Fruit fly (Drosophila melanogaster): ENCODE results near the gene CG33116.

The CG33116 gene

dm6 chr2L:19528308-19528707 lies 5.0 kb upstream of the CG33116 start (continued):
- peak; percentile 94 for TF ChIP-seq Max (GFP tag; optimal IDR thresholded peaks at IDR 0.05)
- TF ChIP-seq CG32772 (GFP tag; IDR thresholded peaks at IDR 0.05), result peak; percentile 93
- peak; percentile 45 for TF ChIP-seq CTCF (GFP tag; optimal IDR thresholded peaks at IDR 0.05)
- TF ChIP-seq chinmo (GFP tag; IDR thresholded peaks at IDR 0.05; ENCODE audit: partially characterized antibody), result no peak
- peak; percentile 95 for TF ChIP-seq E2f1 (GFP tag; IDR thresholded peaks at IDR 0.05)
- TF ChIP-seq crp (GFP tag; optimal IDR thresholded peaks at IDR 0.05), result peak in 1 of 2 experiments; percentile 54
- peak; percentile 88 for TF ChIP-seq CG17361 (GFP tag; IDR thresholded peaks at IDR 0.05)
- TF ChIP-seq CG2116 (GFP tag; optimal IDR thresholded peaks at IDR 0.05), result peak; percentile 70
- peak; percentile 92 for TF ChIP-seq CG6272 (GFP tag; IDR thresholded peaks at IDR 0.05)
- TF ChIP-seq Sry-β (GFP tag; optimal IDR thresholded peaks at IDR 0.05), result no peak
- peak; percentile 15 for TF ChIP-seq CG10431 (GFP tag; optimal IDR thresholded peaks at IDR 0.05)
- TF ChIP-seq Dref (GFP tag; IDR thresholded peaks at IDR 0.05), result peak; percentile 42
- peak; percentile 93 for TF ChIP-seq esg (GFP tag; conservative IDR thresholded peaks at IDR 0.05)
- TF ChIP-seq cad (GFP tag; optimal IDR thresholded peaks at IDR 0.05), result no peak
- peak; percentile 90 for TF ChIP-seq Hmx (GFP tag; optimal IDR thresholded peaks at IDR 0.05)
- peak; percentile 88 to 96 for TF ChIP-seq bsh (GFP tag; optimal IDR thresholded peaks at IDR 0.05)
- peak; percentile 95 for TF ChIP-seq sug (tag; optimal IDR thresholded peaks at IDR 0.05)
- TF ChIP-seq CkIIα-i1 (GFP tag; IDR thresholded peaks at IDR 0.05), result peak; percentile 83
- peak; percentile 95 for TF ChIP-seq CG6813 (GFP tag; optimal IDR thresholded peaks at IDR 0.05)
- peak; percentile 89 for TF ChIP-seq Hr3 (GFP tag; optimal IDR thresholded peaks at IDR 0.05)
- peak; percentile 90 for TF ChIP-seq ara (GFP tag; IDR thresholded peaks at IDR 0.05)
- peak; percentile 72 for TF ChIP-seq CG10959 (GFP tag; IDR thresholded peaks at IDR 0.05)
- peak; percentile 92 for TF ChIP-seq toy (GFP tag; IDR thresholded peaks at IDR 0.05)
- no peak for TF ChIP-seq Lpt (GFP tag; optimal IDR thresholded peaks at IDR 0.05)
- TF ChIP-seq CG3995 (GFP tag; optimal IDR thresholded peaks at IDR 0.05), result peak; percentile 84
- peak; percentile 97 for TF ChIP-seq zfh2 (GFP tag; optimal IDR thresholded peaks at IDR 0.05)
- peak; percentile 49 for TF ChIP-seq CG7271 (tag; optimal IDR thresholded peaks at IDR 0.05)
- TF ChIP-seq NfI (GFP tag; optimal IDR thresholded peaks at IDR 0.05), result peak; percentile 97
- no peak for TF ChIP-seq CG9797 (GFP tag; optimal IDR thresholded peaks at IDR 0.05)
- peak; percentile 96 for TF ChIP-seq H2.0 (GFP tag; IDR thresholded peaks at IDR 0.05)
- peak; percentile 93 for TF ChIP-seq B-H1 (GFP tag; IDR thresholded peaks at IDR 0.05)
- TF ChIP-seq gsb (GFP tag; IDR thresholded peaks at IDR 0.05), result peak; percentile 97
- no peak for TF ChIP-seq bbx (GFP tag; IDR thresholded peaks at IDR 0.05; ENCODE audit: partially characterized antibody)
- TF ChIP-seq CG3407 (GFP tag; optimal IDR thresholded peaks at IDR 0.05), result peak; percentile 69
- peak; percentile 73 for TF ChIP-seq kah (GFP tag; optimal IDR thresholded peaks at IDR 0.05)
- TF ChIP-seq CG10209 (GFP tag; optimal IDR thresholded peaks at IDR 0.05), result peak; percentile 95
- TF ChIP-seq CG7963 (GFP tag; IDR thresholded peaks at IDR 0.05; ENCODE audit: partially characterized antibody), result no peak
- peak; percentile 91 for TF ChIP-seq nmo (GFP tag; optimal IDR thresholded peaks at IDR 0.05)
- TF ChIP-seq fru (optimal IDR thresholded peaks at IDR 0.05), result no peak
- no peak for TF ChIP-seq mld (GFP tag; IDR thresholded peaks at IDR 0.05; ENCODE audit: partially characterized antibody)
- TF ChIP-seq CG34376 (GFP tag; optimal IDR thresholded peaks at IDR 0.05), result peak; percentile 98
- no peak for TF ChIP-seq CG5180 (GFP tag; optimal IDR thresholded peaks at IDR 0.05)
- TF ChIP-seq CG4730 (GFP tag; IDR thresholded peaks at IDR 0.05), result peak; percentile 94
- peak; percentile 98 for TF ChIP-seq CG13894 (tag; optimal IDR thresholded peaks at IDR 0.05)
- peak; percentile 96 for TF ChIP-seq ERR (GFP tag; optimal IDR thresholded peaks at IDR 0.05)
- no peak for TF ChIP-seq prd (optimal IDR thresholded peaks at IDR 0.05)
- TF ChIP-seq prd (GFP tag; IDR thresholded peaks at IDR 0.05), result peak; percentile 96
- peak; percentile 91 for TF ChIP-seq CG17328 (GFP tag; IDR thresholded peaks at IDR 0.05)
- TF ChIP-seq CG13287 (GFP tag; IDR thresholded peaks at IDR 0.05; ENCODE audit: partially characterized antibody), result peak; percentile 58; the same call in 1 of the 2 replicates
- TF ChIP-seq tx (GFP tag; optimal IDR thresholded peaks at IDR 0.05), result peak; percentile 93
- TF ChIP-seq usp (GFP tag; optimal IDR thresholded peaks at IDR 0.05), result no peak
- peak; percentile 95 for TF ChIP-seq vfl (GFP tag; optimal IDR thresholded peaks at IDR 0.05)
